Worm (Caenorhabditis elegans) whole organism, L4 larva: ENCODE results near the gene Y51A2D.13.

Experiments used
- ZK546.5 ChIP-seq, 2 experiments: sonication (generic microtip); optimal IDR thresholded peaks; 2 replicates each; lab custom pipeline; 2017; ENCODE audit warnings: missing biosample characterization in 2 of 2, missing genetic modification characterization in 2 of 2
- hlh-30 ChIP-seq: sonication (generic microtip); optimal IDR thresholded peaks from 2 replicates; lab custom pipeline; 2017; ENCODE audit warnings: antibody characterized with exemption, mild to moderate bottlenecking, missing genetic modification characterization, missing compliant biosample characterization; ENCODE audit not compliant: insufficient read depth
- lin-29 ChIP-seq: fragments of 200-800 bp; sonication (Bioruptor generic); IDR thresholded peaks from 2 replicates; pipeline ENCODE4 v1.3.6; 2022; ENCODE audit warnings: missing genetic modification reagents, missing genetic modification characterization, missing compliant biosample characterization
- lin-39 ChIP-seq: fragments of 150-350 bp; optimal IDR thresholded peaks from 2 replicates; lab custom pipeline; 2014; ENCODE audit warnings: missing biosample characterization, missing genetic modification reagents, missing genetic modification characterization
- zag-1 ChIP-seq: fragments of 150-350 bp; optimal IDR thresholded peaks from 2 replicates; lab custom pipeline; 2014; ENCODE audit warnings: missing biosample characterization, missing genetic modification characterization

DNA sequence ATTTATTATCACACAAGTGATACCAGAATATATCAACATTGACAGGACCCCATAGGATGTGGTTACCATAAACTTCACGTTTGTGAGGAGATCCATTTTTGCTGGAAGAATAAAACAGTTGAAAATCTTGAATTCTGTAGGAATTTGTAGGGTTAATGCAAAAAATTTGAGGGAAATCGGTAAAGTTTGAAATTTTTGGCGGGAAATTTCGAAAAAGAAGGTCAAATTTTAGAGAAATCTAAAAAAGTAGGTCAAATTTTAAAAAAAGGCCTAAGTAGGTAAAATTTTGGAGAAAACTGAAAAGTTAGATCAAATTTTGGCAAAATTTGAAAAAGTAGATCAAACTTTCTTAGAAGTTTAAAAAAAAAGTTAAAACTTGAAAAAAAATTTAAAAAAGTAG, 14.8 kb downstream of the Y51A2D.13 start, which contains the start of gene srg-34:
- TF ChIP-seq zag-1 (tag; lab: Kevin White, UChicago): no peak
- no peak for TF ChIP-seq hlh-30 (tag; lab: Kevin White, UChicago)
- TF ChIP-seq lin-39 (tag; lab: Kevin White, UChicago): no peak
- no peak for TF ChIP-seq lin-29 (GFP tag; lab: Robert Waterston, UW)
- no peak for TF ChIP-seq ZK546.5 (tag; optimal IDR thresholded peaks at IDR 0.05; lab: Kevin White, UChicago)
